Worm (Caenorhabditis elegans) whole organism, young adult: ENCODE measurements around the gene fipr-25.

Experiments
- B0261.1 ChIP-seq: sonication (generic microtip); optimal IDR thresholded peaks from 2 replicates; lab custom pipeline; 2016; ENCODE audit warnings: mild to moderate bottlenecking, missing genetic modification characterization, moderate library complexity, missing compliant biosample characterization
- B0336.3 ChIP-seq: fragments of 200-800 bp; sonication (Bioruptor generic); IDR thresholded peaks from 2 replicates; pipeline ENCODE4 v1.3.6; 2022; ENCODE audit warnings: missing genetic modification characterization, missing compliant biosample characterization
- C06A6.2 ChIP-seq: fragments of 200-800 bp; sonication (Bioruptor generic); conservative IDR thresholded peaks from 2 replicates; pipeline ENCODE4 v1.3.6; 2022; ENCODE audit warnings: missing genetic modification characterization, missing compliant biosample characterization
- D2030.7 ChIP-seq: fragments of 200-800 bp; sonication (Bioruptor generic); IDR thresholded peaks from 2 replicates; pipeline ENCODE4 v1.3.6; 2022; ENCODE audit warnings: missing genetic modification reagents, missing genetic modification characterization, missing compliant biosample characterization
- F33H1.4 ChIP-seq: fragments of 200-800 bp; sonication (Bioruptor generic); IDR thresholded peaks from 2 replicates; pipeline ENCODE4 v1.3.6; 2022; ENCODE audit warnings: missing genetic modification reagents, missing genetic modification characterization, missing compliant biosample characterization
- T26A5.8 ChIP-seq: sonication (generic microtip); optimal IDR thresholded peaks from 2 replicates; lab custom pipeline; 2016; ENCODE audit warnings: missing genetic modification characterization, missing compliant biosample characterization
- Y53F4B.3 ChIP-seq: fragments of 200-800 bp; sonication (Bioruptor generic); IDR thresholded peaks from 2 replicates; pipeline ENCODE4 v1.3.6; 2022; ENCODE audit warnings: missing genetic modification reagents, missing genetic modification characterization, missing compliant biosample characterization
- Y56A3A.18 ChIP-seq: fragments of 200-800 bp; sonication (Bioruptor generic); IDR thresholded peaks from 2 replicates; pipeline ENCODE4 v1.3.6; 2022; ENCODE audit warnings: missing genetic modification reagents, missing genetic modification characterization, missing compliant biosample characterization
- Y67H2A.10 ChIP-seq: fragments of 200-800 bp; sonication (Bioruptor generic); conservative IDR thresholded peaks from 2 replicates; pipeline ENCODE4 v1.3.6; 2022; ENCODE audit warnings: missing genetic modification reagents, missing genetic modification characterization, missing compliant biosample characterization
- Y79H2A.3 ChIP-seq: fragments of 200-800 bp; sonication (Bioruptor generic); conservative IDR thresholded peaks from 2 replicates; pipeline ENCODE4 v1.3.6; 2022; ENCODE audit warnings: missing genetic modification reagents, missing genetic modification characterization, missing compliant biosample characterization
- ZK185.1 ChIP-seq: sonication (generic microtip); optimal IDR thresholded peaks from 2 replicates; lab custom pipeline; 2016; ENCODE audit warnings: mild to moderate bottlenecking, missing genetic modification characterization, missing compliant biosample characterization; ENCODE audit not compliant: poor library complexity, severe bottlenecking
- akir-1 ChIP-seq: fragments of 200-800 bp; sonication (Bioruptor generic); optimal IDR thresholded peaks from 2 replicates; lab custom pipeline; 2018; ENCODE audit warnings: mild to moderate bottlenecking, missing genetic modification characterization, moderate library complexity, missing compliant biosample characterization
- athp-1 ChIP-seq: sonication (generic microtip); optimal IDR thresholded peaks from 2 replicates; lab custom pipeline; 2017; ENCODE audit warnings: mild to moderate bottlenecking, missing genetic modification characterization, missing compliant biosample characterization
- attf-6 ChIP-seq: fragments of 200-800 bp; sonication (Bioruptor generic); IDR thresholded peaks from 2 replicates; pipeline ENCODE4 v1.3.6; 2022; ENCODE audit warnings: missing genetic modification reagents, missing genetic modification characterization, missing compliant biosample characterization
- bed-1 ChIP-seq: fragments of 200-800 bp; sonication (Bioruptor generic); IDR thresholded peaks from 2 replicates; pipeline ENCODE4 v1.3.6; 2022; ENCODE audit warnings: missing genetic modification reagents, missing genetic modification characterization, missing compliant biosample characterization
- dox-1 ChIP-seq: fragments of 200-800 bp; sonication (Bioruptor generic); IDR thresholded peaks from 2 replicates; pipeline ENCODE4 v1.3.6; 2022; ENCODE audit warnings: missing genetic modification reagents, missing genetic modification characterization, missing compliant biosample characterization
- dpl-1 ChIP-seq: fragments of 150-350 bp; optimal IDR thresholded peaks from 2 replicates; lab custom pipeline; 2014; ENCODE audit warnings: missing biosample characterization, missing genetic modification reagents, missing genetic modification characterization
- efl-1 ChIP-seq: fragments of 150-350 bp; optimal IDR thresholded peaks from 2 replicates; lab custom pipeline; 2014; ENCODE audit warnings: missing biosample characterization, missing genetic modification reagents, missing genetic modification characterization
- ets-4 ChIP-seq: fragments of 200-800 bp; sonication (Bioruptor generic); optimal IDR thresholded peaks from 2 replicates; lab custom pipeline; 2018; ENCODE audit warnings: mild to moderate bottlenecking, missing genetic modification characterization, missing compliant biosample characterization
- hlh-12 ChIP-seq: sonication (generic microtip); optimal IDR thresholded peaks from 2 replicates; lab custom pipeline; 2016; ENCODE audit warnings: missing genetic modification characterization, missing compliant biosample characterization
- hlh-26 ChIP-seq: fragments of 200-800 bp; sonication (Bioruptor generic); conservative IDR thresholded peaks from 2 replicates; pipeline ENCODE4 v1.3.6; 2022; ENCODE audit warnings: missing genetic modification reagents, missing genetic modification characterization, missing compliant biosample characterization
- hmg-1.2 ChIP-seq: fragments of 200-800 bp; sonication (Bioruptor generic); IDR thresholded peaks from 2 replicates; pipeline ENCODE4 v1.3.6; 2022; ENCODE audit warnings: missing genetic modification reagents, missing genetic modification characterization, missing compliant biosample characterization
- let-607 ChIP-seq, 2 experiments: fragments of 200-800 bp in 1 of 2; sonication (Bioruptor generic) in 1 of 2; sonication (generic microtip) in 1 of 2; optimal IDR thresholded peaks; 2 replicates each; lab custom pipeline; 2016 to 2018; ENCODE audit warnings: mild to moderate bottlenecking in 2 of 2, missing compliant biosample characterization in 2 of 2, missing genetic modification characterization in 2 of 2, moderate library complexity in 2 of 2, missing genotype in 1 of 2
- lin-35 ChIP-seq, 3 experiments: fragments of 150-350 bp in 2 of 3; sonication (generic microtip) in 1 of 3; optimal IDR thresholded peaks; 2 replicates each; lab custom pipeline; 2014 to 2018; ENCODE audit warnings: missing biosample characterization in 3 of 3, missing genetic modification characterization in 3 of 3, missing genetic modification reagents in 3 of 3
- lin-40 ChIP-seq: sonication (generic microtip); optimal IDR thresholded peaks from 2 replicates; lab custom pipeline; 2016; ENCODE audit warnings: missing genetic modification characterization, mild to moderate bottlenecking, missing compliant biosample characterization, missing genotype, missing genetic modification reagents
- mes-4 ChIP-seq: sonication (generic microtip); optimal IDR thresholded peaks from 2 replicates; lab custom pipeline; 2016; ENCODE audit warnings: missing genotype, missing genetic modification characterization, missing compliant biosample characterization
- mxl-1 ChIP-seq: sonication (generic microtip); optimal IDR thresholded peaks from 2 replicates; lab custom pipeline; 2016; ENCODE audit warnings: missing genetic modification characterization, missing compliant biosample characterization
- nfya-1 ChIP-seq: sonication (generic microtip); optimal IDR thresholded peaks from 2 replicates; lab custom pipeline; 2017; ENCODE audit warnings: antibody characterized with exemption, missing compliant biosample characterization, missing genetic modification characterization, borderline replicate concordance; ENCODE audit not compliant: insufficient read depth
- nhr-80 ChIP-seq: sonication (generic microtip); optimal IDR thresholded peaks from 2 replicates; lab custom pipeline; 2016; ENCODE audit warnings: missing genetic modification characterization, missing compliant biosample characterization
- rpc-1 ChIP-seq, 2 experiments: fragments of 150-350 bp in 1 of 2; sonication (generic microtip) in 1 of 2; optimal IDR thresholded peaks; 2 replicates each; lab custom pipeline; 2014 to 2018; ENCODE audit warnings: missing biosample characterization in 1 of 2, missing genetic modification characterization in 1 of 2, missing genetic modification reagents in 1 of 2, missing genotype in 1 of 2
- unc-130 ChIP-seq: sonication (generic microtip); optimal IDR thresholded peaks from 2 replicates; lab custom pipeline; 2016; ENCODE audit warnings: missing genetic modification reagents, missing genetic modification characterization, missing compliant biosample characterization
- ztf-6 ChIP-seq: fragments of 200-800 bp; sonication (Bioruptor generic); IDR thresholded peaks from 2 replicates; pipeline ENCODE4 v1.3.6; 2022; ENCODE audit warnings: missing genetic modification reagents, missing genetic modification characterization, missing compliant biosample characterization

The fipr-25 gene

ce11 chrV:1920105-1920504, 37.1 kb upstream of the fipr-25 start, which contains the start of gene Y32G9A.12:
Y32G9A.12 (minus strand) TSS chrV:1920205.
- no peak for TF ChIP-seq B0336.3 (GFP tag; lab: Robert Waterston, UW)
- no peak for TF ChIP-seq C06A6.2 (GFP tag; lab: Robert Waterston, UW)
- no peak for TF ChIP-seq ets-4 (GFP tag; lab: Kevin White, UChicago)
- no peak for TF ChIP-seq F33H1.4 (GFP tag; lab: Robert Waterston, UW)
- no peak for TF ChIP-seq lin-35 (GFP tag; optimal IDR thresholded peaks at IDR 0.05; lab: Kevin White, UChicago)
- TF ChIP-seq nfya-1, result no peak
- TF ChIP-seq B0261.1, result no peak
- no peak for TF ChIP-seq mes-4 (tag; lab: Kevin White, UChicago)
- TF ChIP-seq hlh-12, result no peak
- TF ChIP-seq ztf-6, result no peak
- no peak for TF ChIP-seq attf-6 (GFP tag; lab: Robert Waterston, UW)
- TF ChIP-seq rpc-1 (optimal IDR thresholded peaks at IDR 0.05; lab: Kevin White, UChicago), result no peak
- TF ChIP-seq rpc-1 (tag; optimal IDR thresholded peaks at IDR 0.05; lab: Kevin White, UChicago), result no peak
- TF ChIP-seq unc-130 (GFP tag; lab: Kevin White, UChicago), result no peak
- TF ChIP-seq efl-1 (GFP tag; lab: Kevin White, UChicago), result no peak
- TF ChIP-seq Y56A3A.18 (GFP tag; lab: Robert Waterston, UW), result no peak
- no peak for TF ChIP-seq D2030.7 (GFP tag; lab: Robert Waterston, UW)
- TF ChIP-seq, all 124 proteins: peak for 0

- TF ChIP-seq Y53F4B.3 (GFP tag; lab: Robert Waterston, UW), result no peak
- TF ChIP-seq, all 124 proteins: peak for 0
These were observed 35.9 kb upstream of the fipr-25 start, which contains the start of gene gst-37 for ce11 chrV:1921321-1921720. gst-37 (plus strand) TSS chrV:1921621.

ce11 chrV:1925487-1925886, 31.7 kb upstream of the fipr-25 start, which contains the start of gene T06A1.1:
T06A1.1 (minus strand) TSS chrV:1925587.
- TF ChIP-seq akir-1 (no peak), Y53F4B.3 (GFP tag; lab: Robert Waterston, UW) (no peak), athp-1 (tag; lab: Kevin White, UChicago) (no peak), hlh-26 (GFP tag; lab: Robert Waterston, UW) (no peak), ZK185.1 (tag; lab: Kevin White, UChicago) (no peak), Y67H2A.10 (GFP tag; lab: Robert Waterston, UW) (no peak), mxl-1 (no peak), bed-1 (GFP tag; lab: Robert Waterston, UW) (no peak), T26A5.8 (no peak), Y56A3A.18 (GFP tag; lab: Robert Waterston, UW) (no peak), Y79H2A.3 (GFP tag; lab: Robert Waterston, UW) (no peak)
- TF ChIP-seq, all 124 proteins: peak for 0

- TF ChIP-seq ets-4 (GFP tag; lab: Kevin White, UChicago) (no peak), hmg-1.2 (GFP tag; lab: Robert Waterston, UW) (no peak), dpl-1 (GFP tag; lab: Kevin White, UChicago) (no peak), dox-1 (GFP tag; lab: Robert Waterston, UW) (no peak), C06A6.2 (GFP tag; lab: Robert Waterston, UW) (no peak), lin-40 (tag; lab: Kevin White, UChicago) (no peak), nhr-80 (tag; lab: Kevin White, UChicago) (peak; percentile 74), let-607 (tag; optimal IDR thresholded peaks at IDR 0.05; lab: Kevin White, UChicago) (no peak)
These were observed 30.2 kb upstream of the fipr-25 start, which contains the start of gene T06A1.5 for ce11 chrV:1927015-1927414. T06A1.5 (plus strand) TSS chrV:1927223.
